Worm (Caenorhabditis elegans) whole organism, L4 larva: Measurements from ENCODE around the gene nfki-1.
A peak's percentile ranks its signal among the peaks of the same experiment; 100 is the strongest.

Experiments used
- D1046.2 ChIP-seq: fragments of 200-800 bp; sonication (Bioruptor generic); IDR thresholded peaks from 2 replicates; pipeline ENCODE4 v1.3.6; 2022; ENCODE audit warnings: missing genetic modification characterization, missing compliant biosample characterization
- F26F4.8 ChIP-seq: fragments of 200-800 bp; sonication (Bioruptor generic); conservative IDR thresholded peaks from 2 replicates; pipeline ENCODE4 v1.3.6; 2022; ENCODE audit warnings: missing genetic modification characterization, missing compliant biosample characterization
- F37D6.2 ChIP-seq: sonication (generic microtip); optimal IDR thresholded peaks from 2 replicates; lab custom pipeline; 2016; ENCODE audit warnings: mild to moderate bottlenecking, missing genetic modification characterization, missing compliant biosample characterization
- R02D3.7 ChIP-seq: fragments of 150-350 bp; sonication (generic microtip); optimal IDR thresholded peaks from 3 replicates; lab custom pipeline; 2014; ENCODE audit warnings: missing biosample characterization, missing genetic modification characterization
- T26A8.4 ChIP-seq: fragments of 200-800 bp; sonication (Bioruptor generic); IDR thresholded peaks from 2 replicates; pipeline ENCODE4 v1.3.6; 2022; ENCODE audit warnings: missing genetic modification characterization, missing compliant biosample characterization
- Y105C5A.15 ChIP-seq: fragments of 200-800 bp; sonication (Bioruptor generic); IDR thresholded peaks from 2 replicates; pipeline ENCODE4 v1.3.6; 2022; ENCODE audit warnings: missing genetic modification characterization, missing compliant biosample characterization
- ceh-20 ChIP-seq: fragments of 200-800 bp; sonication (Bioruptor generic); IDR thresholded peaks from 2 replicates; pipeline ENCODE4 v1.3.6; 2022; ENCODE audit warnings: missing genetic modification reagents, missing genetic modification characterization, missing compliant biosample characterization
- ces-1 ChIP-seq: fragments of 150-350 bp; sonication (generic microtip); optimal IDR thresholded peaks from 4 replicates; lab custom pipeline; 2014; ENCODE audit warnings: missing biosample characterization, missing genetic modification reagents, missing genetic modification characterization
- daf-16 ChIP-seq, 3 experiments: sonication (generic microtip); optimal IDR thresholded peaks; 2 replicates each; lab custom pipeline; 2016 to 2017; ENCODE audit warnings: missing genetic modification characterization in 3 of 3, missing genetic modification reagents in 3 of 3, mild to moderate bottlenecking in 2 of 3, missing compliant biosample characterization in 2 of 3, missing biosample characterization in 1 of 3, moderate library complexity in 1 of 3
- daf-19 ChIP-seq: fragments of 200-800 bp; sonication (Bioruptor generic); conservative IDR thresholded peaks from 2 replicates; pipeline ENCODE4 v1.3.6; 2022; ENCODE audit warnings: missing genetic modification characterization, missing compliant biosample characterization
- dmd-6 ChIP-seq: fragments of 200-800 bp; sonication (Bioruptor generic); IDR thresholded peaks from 2 replicates; pipeline ENCODE4 v1.3.6; 2022; ENCODE audit warnings: missing genetic modification reagents, missing genetic modification characterization, missing compliant biosample characterization
- egl-43 ChIP-seq: fragments of 200-800 bp; sonication (Bioruptor generic); IDR thresholded peaks from 2 replicates; pipeline ENCODE4 v1.3.6; 2022; ENCODE audit warnings: missing genetic modification reagents, missing genetic modification characterization, missing compliant biosample characterization
- fkh-10 ChIP-seq: fragments of 150-350 bp; optimal IDR thresholded peaks from 2 replicates; lab custom pipeline; 2014; ENCODE audit warnings: missing biosample characterization, missing genetic modification reagents, missing genetic modification characterization
- hif-1 ChIP-seq, 2 experiments: sonication (generic microtip); optimal IDR thresholded peaks; 2 replicates each; lab custom pipeline; 2016 to 2017; ENCODE audit warnings: missing compliant biosample characterization in 2 of 2, missing genetic modification characterization in 2 of 2, missing genetic modification reagents in 2 of 2, missing genotype in 2 of 2, mild to moderate bottlenecking in 1 of 2
- hlh-30 ChIP-seq: sonication (generic microtip); optimal IDR thresholded peaks from 2 replicates; lab custom pipeline; 2017; ENCODE audit warnings: antibody characterized with exemption, mild to moderate bottlenecking, missing genetic modification characterization, missing compliant biosample characterization; ENCODE audit not compliant: insufficient read depth
- hmg-1.1 ChIP-seq: fragments of 200-800 bp; sonication (Bioruptor generic); IDR thresholded peaks from 2 replicates; pipeline ENCODE4 v1.3.6; 2022; ENCODE audit warnings: missing genetic modification reagents, missing genetic modification characterization, missing compliant biosample characterization
- lir-3 ChIP-seq: sonication (generic microtip); optimal IDR thresholded peaks from 2 replicates; lab custom pipeline; 2016; ENCODE audit warnings: mild to moderate bottlenecking, missing genetic modification characterization, missing compliant biosample characterization
- lsy-2 ChIP-seq, 2 experiments: fragments of 150-350 bp in 1 of 2; sonication (generic microtip) in 1 of 2; optimal IDR thresholded peaks; 2 replicates each; lab custom pipeline; 2014 to 2017; ENCODE audit warnings: missing biosample characterization in 2 of 2, missing genetic modification characterization in 2 of 2
- mdl-1 ChIP-seq, 2 experiments: fragments of 150-350 bp in 1 of 2; sonication (generic microtip) in 1 of 2; optimal IDR thresholded peaks; 2 replicates each; lab custom pipeline; 2014 to 2017; ENCODE audit warnings: missing biosample characterization in 2 of 2, missing genetic modification characterization in 2 of 2
- mdt-29 ChIP-seq: fragments of 200-800 bp; sonication (Bioruptor generic); IDR thresholded peaks from 2 replicates; pipeline ENCODE4 v1.3.6; 2022; ENCODE audit warnings: missing genetic modification reagents, missing genetic modification characterization, missing compliant biosample characterization
- mep-1 ChIP-seq: fragments of 150-350 bp; sonication (generic microtip); optimal IDR thresholded peaks from 3 replicates; lab custom pipeline; 2014; ENCODE audit warnings: missing biosample characterization, missing genetic modification characterization
- nhr-41 ChIP-seq: fragments of 200-800 bp; sonication (Bioruptor generic); IDR thresholded peaks from 2 replicates; pipeline ENCODE4 v1.3.6; 2022; ENCODE audit warnings: missing genetic modification reagents, missing genetic modification characterization, missing compliant biosample characterization
- nhr-42 ChIP-seq: fragments of 200-800 bp; sonication (Bioruptor generic); IDR thresholded peaks from 2 replicates; pipeline ENCODE4 v1.3.6; 2022; ENCODE audit warnings: missing genetic modification characterization, missing compliant biosample characterization
- nhr-48 ChIP-seq: sonication (generic microtip); optimal IDR thresholded peaks from 2 replicates; lab custom pipeline; 2016; ENCODE audit warnings: mild to moderate bottlenecking, missing genetic modification characterization, missing compliant biosample characterization
- nhr-6 ChIP-seq: fragments of 150-350 bp; optimal IDR thresholded peaks from 2 replicates; lab custom pipeline; 2014; ENCODE audit warnings: missing biosample characterization, missing genetic modification characterization
- php-3 ChIP-seq: fragments of 200-800 bp; sonication (Bioruptor generic); IDR thresholded peaks from 2 replicates; pipeline ENCODE4 v1.3.6; 2022; ENCODE audit warnings: missing genetic modification reagents, missing genetic modification characterization, missing compliant biosample characterization
- rbr-2 ChIP-seq: sonication (generic microtip); optimal IDR thresholded peaks from 2 replicates; lab custom pipeline; 2016; ENCODE audit warnings: missing genotype, missing genetic modification characterization, missing compliant biosample characterization
- set-16 ChIP-seq: fragments of 200-800 bp; sonication (Bioruptor generic); IDR thresholded peaks from 2 replicates; pipeline ENCODE4 v1.3.6; 2022; ENCODE audit warnings: missing genetic modification reagents, missing genetic modification characterization, missing compliant biosample characterization
- snpc-1.2 ChIP-seq: fragments of 200-800 bp; sonication (Bioruptor generic); IDR thresholded peaks from 2 replicates; pipeline ENCODE4 v1.3.6; 2022; ENCODE audit warnings: missing genetic modification reagents, missing genetic modification characterization, missing compliant biosample characterization
- snpc-4 ChIP-seq: fragments of 150-350 bp; optimal IDR thresholded peaks from 2 replicates; lab custom pipeline; 2014; ENCODE audit warnings: missing biosample characterization, missing genetic modification characterization
- spr-1 ChIP-seq: sonication (generic microtip); optimal IDR thresholded peaks from 2 replicates; lab custom pipeline; 2016; ENCODE audit warnings: mild to moderate bottlenecking, missing genetic modification characterization, missing compliant biosample characterization
- unc-130 ChIP-seq: sonication (generic microtip); optimal IDR thresholded peaks from 2 replicates; lab custom pipeline; 2016; ENCODE audit warnings: missing genetic modification reagents, missing genetic modification characterization, missing compliant biosample characterization
- unc-39 ChIP-seq: sonication (generic microtip); optimal IDR thresholded peaks from 2 replicates; lab custom pipeline; 2017; ENCODE audit warnings: missing biosample characterization, missing genetic modification characterization
- vab-7 ChIP-seq: fragments of 200-800 bp; sonication (Bioruptor generic); IDR thresholded peaks from 2 replicates; pipeline ENCODE4 v1.3.6; 2022; ENCODE audit warnings: missing genetic modification reagents, missing genetic modification characterization, missing compliant biosample characterization
- zag-1 ChIP-seq: fragments of 150-350 bp; optimal IDR thresholded peaks from 2 replicates; lab custom pipeline; 2014; ENCODE audit warnings: missing biosample characterization, missing genetic modification characterization

nfki-1 gene

DNA sequence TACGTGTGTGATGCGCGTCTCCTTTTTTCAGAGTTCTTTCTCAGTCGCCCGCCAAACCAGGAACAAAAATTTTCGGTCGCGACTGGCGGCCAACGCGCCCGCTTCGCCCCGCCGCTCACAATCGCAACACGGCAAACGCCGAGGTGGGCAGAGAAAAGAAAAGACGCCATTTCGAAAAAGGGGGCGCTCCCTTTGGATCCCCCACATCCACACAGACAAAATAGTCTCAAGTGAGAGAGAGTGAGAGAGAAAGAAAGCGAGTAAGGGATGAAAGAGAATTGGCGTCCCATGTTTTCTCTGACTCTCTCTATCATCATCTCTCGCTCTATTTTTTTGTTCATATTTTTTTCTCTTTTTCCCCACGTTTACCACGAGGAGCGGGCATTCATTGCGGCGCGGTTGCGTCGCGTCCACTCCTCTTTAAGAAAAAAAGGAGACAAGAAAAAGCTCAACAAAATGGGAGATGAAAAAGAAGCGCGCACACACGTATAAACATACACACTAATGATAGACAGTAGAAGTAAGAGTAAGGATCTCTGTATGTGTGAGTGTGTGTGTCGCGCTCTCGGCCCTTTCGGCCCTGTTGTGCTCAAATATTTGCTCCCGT lies 1.1 kb upstream of the nfki-1 start (continued):
- TF ChIP-seq hlh-30 (peak; percentile 96), nhr-42 (0 out of 2 replicates have a peak, but pooled peaks have one; percentile 45), unc-130 (GFP tag; lab: Kevin White, UChicago) (no peak), mdl-1 (tag; optimal IDR thresholded peaks at IDR 0.05; lab: Kevin White, UChicago) (peak; percentile 89 to 98), lir-3 (tag; lab: Kevin White, UChicago) (peak; percentile 54)

DNA sequence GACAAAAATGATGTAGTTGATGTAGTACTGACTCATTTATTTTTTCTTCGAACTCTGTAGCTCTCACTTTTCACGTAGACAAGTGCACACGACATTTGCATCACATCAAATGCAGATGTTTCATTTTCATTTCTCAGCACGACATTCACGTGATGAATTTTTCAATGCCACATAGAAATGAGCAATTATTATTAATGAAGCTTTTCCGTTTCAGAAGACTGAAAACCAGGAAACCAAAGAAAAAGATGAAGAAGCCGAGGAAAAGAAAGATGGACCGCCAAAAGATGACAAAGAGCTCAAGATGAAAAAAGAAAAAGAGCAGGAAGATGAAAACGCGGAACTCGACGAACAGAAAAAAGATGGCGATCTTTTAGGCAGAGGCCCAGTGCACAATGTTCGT lies 565 bp downstream of the nfki-1 start:
- TF ChIP-seq T26A8.4 (GFP tag; lab: Robert Waterston, UW): no peak
- peak; percentile 35 for TF ChIP-seq hlh-30
- TF ChIP-seq zag-1 (tag; lab: Kevin White, UChicago): no peak
- no peak for TF ChIP-seq fkh-10
- peak in 1 of 2 experiments; percentile 63 for TF ChIP-seq lsy-2 (tag; optimal IDR thresholded peaks at IDR 0.05; lab: Kevin White, UChicago)
- peak in 1 of 2 experiments; percentile 50 for TF ChIP-seq hif-1 (tag; optimal IDR thresholded peaks at IDR 0.05; lab: Kevin White, UChicago)
- TF ChIP-seq mep-1: peak; percentile 40

DNA sequence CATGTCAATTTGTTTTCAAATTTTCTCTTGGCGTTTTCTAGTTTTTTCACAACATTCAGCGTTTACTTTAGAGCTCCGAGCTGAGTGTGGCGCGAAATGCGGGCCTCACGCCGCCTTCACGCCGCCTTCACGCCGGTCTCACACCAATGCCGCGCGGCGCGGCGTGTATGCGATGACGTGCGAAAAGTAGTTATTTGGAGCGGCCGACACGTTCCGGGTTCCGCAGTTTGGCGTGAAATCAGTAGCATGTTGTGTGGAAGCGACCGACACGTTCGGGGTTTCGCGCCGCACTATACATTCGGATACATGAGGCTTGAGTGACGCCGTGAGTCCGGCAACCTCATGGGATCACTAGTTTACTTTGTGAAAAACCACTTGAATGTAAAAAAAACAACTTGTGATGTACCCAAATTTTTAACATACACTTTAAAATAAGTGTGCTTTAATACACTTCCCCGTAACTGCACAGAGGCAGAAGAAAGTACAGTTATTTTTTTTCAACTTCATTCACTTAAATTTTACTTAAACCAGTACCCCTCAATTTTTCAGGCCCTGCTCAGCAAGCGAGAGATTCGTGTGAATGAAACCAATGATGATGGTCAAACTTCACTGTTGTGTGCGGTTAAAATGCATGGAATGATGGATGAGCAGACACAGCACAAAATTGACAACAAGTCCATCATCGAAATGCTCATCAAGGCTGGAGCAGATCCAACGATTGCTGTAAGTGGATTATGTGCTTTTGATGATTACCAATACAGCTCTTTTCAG lies 7.3 kb downstream of the nfki-1 start:
- TF ChIP-seq Y105C5A.15 (GFP tag; lab: Robert Waterston, UW): no peak
- no peak for TF ChIP-seq unc-39
- TF ChIP-seq ceh-20 (GFP tag; lab: Robert Waterston, UW): no peak
- TF ChIP-seq egl-43 (GFP tag; lab: Robert Waterston, UW): 0 out of 2 replicates have a peak, but pooled peaks have one; percentile 45
- TF ChIP-seq set-16 (GFP tag; lab: Robert Waterston, UW): peak; percentile 75
- 0 out of 2 replicates have a peak, but pooled peaks have one; percentile 29 for TF ChIP-seq nhr-42
- TF ChIP-seq F37D6.2 (tag; lab: Kevin White, UChicago): no peak
- 0 out of 2 replicates have a peak, but pooled peaks have one; percentile 56 for TF ChIP-seq D1046.2 (GFP tag; lab: Robert Waterston, UW)
- no peak for TF ChIP-seq hlh-30
- TF ChIP-seq ces-1: no peak
- TF ChIP-seq nhr-48: no peak
- TF ChIP-seq php-3 (GFP tag; lab: Robert Waterston, UW): no peak
- TF ChIP-seq R02D3.7 (tag; lab: Kevin White, UChicago): no peak
- TF ChIP-seq spr-1 (tag; lab: Kevin White, UChicago): peak; percentile 18
- TF ChIP-seq nhr-41 (GFP tag; lab: Robert Waterston, UW): 0 out of 2 replicates have a peak, but pooled peaks have one; percentile 24
- no peak for TF ChIP-seq nhr-6
- no peak for TF ChIP-seq hmg-1.1
- TF ChIP-seq mdt-29 (GFP tag; lab: Robert Waterston, UW): peak; percentile 49; the same call in 1 of the 2 replicates
- 0 out of 2 replicates have a peak, but pooled peaks have one; percentile 19 for TF ChIP-seq dmd-6 (GFP tag; lab: Robert Waterston, UW)
- TF ChIP-seq daf-16 (GFP tag; optimal IDR thresholded peaks at IDR 0.05; lab: Kevin White, UChicago): no peak
- no peak for TF ChIP-seq daf-16 (tag; optimal IDR thresholded peaks at IDR 0.05; lab: Kevin White, UChicago)
- no peak for TF ChIP-seq daf-19 (GFP tag; lab: Robert Waterston, UW)
- TF ChIP-seq vab-7 (GFP tag; lab: Robert Waterston, UW): 0 out of 2 replicates have a peak, but pooled peaks have one; percentile 16
- no peak for TF ChIP-seq snpc-1.2 (GFP tag; lab: Robert Waterston, UW)
- peak; percentile 8 for TF ChIP-seq rbr-2 (tag; lab: Kevin White, UChicago)
- TF ChIP-seq snpc-4: peak; percentile 46
- no peak for TF ChIP-seq F26F4.8
- no peak for TF ChIP-seq lsy-2 (tag; optimal IDR thresholded peaks at IDR 0.05; lab: Kevin White, UChicago)
